Worm (Caenorhabditis elegans) whole organism, young adult: ENCODE data around the gene C45G9.11.

Experiments
- B0019.2 ChIP-seq: fragments of 200-800 bp; sonication (Bioruptor generic); conservative IDR thresholded peaks from 2 replicates; pipeline ENCODE4 v1.3.6; 2022; ENCODE audit warnings: missing genetic modification reagents, missing genetic modification characterization, missing compliant biosample characterization
- F10E7.11 ChIP-seq: sonication (generic microtip); optimal IDR thresholded peaks from 2 replicates; lab custom pipeline; 2017; ENCODE audit warnings: mild to moderate bottlenecking, missing genetic modification characterization, moderate library complexity, missing compliant biosample characterization
- F22D6.2 ChIP-seq: sonication (generic microtip); optimal IDR thresholded peaks from 2 replicates; lab custom pipeline; 2016; ENCODE audit warnings: mild to moderate bottlenecking, missing genetic modification characterization, missing compliant biosample characterization
- F37B4.10 ChIP-seq: fragments of 200-800 bp; sonication (Bioruptor generic); IDR thresholded peaks from 2 replicates; pipeline ENCODE4 v1.3.6; 2022; ENCODE audit warnings: missing genetic modification characterization, missing compliant biosample characterization
- F57C9.4 ChIP-seq: sonication (generic microtip); optimal IDR thresholded peaks from 2 replicates; lab custom pipeline; 2017; ENCODE audit warnings: mild to moderate bottlenecking, missing genetic modification characterization, missing compliant biosample characterization
- T07F8.4 ChIP-seq: sonication (generic microtip); optimal IDR thresholded peaks from 2 replicates; lab custom pipeline; 2016; ENCODE audit warnings: mild to moderate bottlenecking, missing genetic modification characterization, moderate library complexity, missing compliant biosample characterization
- Y53F4B.3 ChIP-seq: fragments of 200-800 bp; sonication (Bioruptor generic); IDR thresholded peaks from 2 replicates; pipeline ENCODE4 v1.3.6; 2022; ENCODE audit warnings: missing genetic modification reagents, missing genetic modification characterization, missing compliant biosample characterization
- Y56A3A.18 ChIP-seq: fragments of 200-800 bp; sonication (Bioruptor generic); IDR thresholded peaks from 2 replicates; pipeline ENCODE4 v1.3.6; 2022; ENCODE audit warnings: missing genetic modification reagents, missing genetic modification characterization, missing compliant biosample characterization
- ama-1 ChIP-seq, 3 experiments: fragments of 150-350 bp in 1 of 3; sonication (generic microtip) in 2 of 3; optimal IDR thresholded peaks; 2 replicates each; lab custom pipeline; 2014 to 2018; ENCODE audit warnings: missing biosample characterization in 2 of 3, missing genetic modification characterization in 2 of 3, missing genetic modification reagents in 2 of 3
- aptf-2 ChIP-seq: fragments of 200-800 bp; sonication (Bioruptor generic); conservative IDR thresholded peaks from 2 replicates; pipeline ENCODE4 v1.3.6; 2022; ENCODE audit warnings: missing genetic modification reagents, missing genetic modification characterization, missing compliant biosample characterization
- attf-3 ChIP-seq: fragments of 200-800 bp; sonication (Bioruptor generic); conservative IDR thresholded peaks from 2 replicates; pipeline ENCODE4 v1.3.6; 2022; ENCODE audit warnings: missing genetic modification reagents, missing genetic modification characterization, missing compliant biosample characterization
- bed-1 ChIP-seq: fragments of 200-800 bp; sonication (Bioruptor generic); IDR thresholded peaks from 2 replicates; pipeline ENCODE4 v1.3.6; 2022; ENCODE audit warnings: missing genetic modification reagents, missing genetic modification characterization, missing compliant biosample characterization
- ceh-100 ChIP-seq: fragments of 200-800 bp; sonication (Bioruptor generic); IDR thresholded peaks from 2 replicates; pipeline ENCODE4 v1.3.6; 2022; ENCODE audit warnings: missing genetic modification reagents, missing genetic modification characterization, missing compliant biosample characterization
- ceh-79 ChIP-seq: sonication (generic microtip); optimal IDR thresholded peaks from 2 replicates; lab custom pipeline; 2017; ENCODE audit warnings: mild to moderate bottlenecking, missing genetic modification characterization, missing compliant biosample characterization
- chd-7 ChIP-seq: sonication (generic microtip); optimal IDR thresholded peaks from 2 replicates; lab custom pipeline; 2016; ENCODE audit warnings: mild to moderate bottlenecking, missing genetic modification characterization, moderate library complexity, missing compliant biosample characterization
- egl-44 ChIP-seq: fragments of 200-800 bp; sonication (Bioruptor generic); IDR thresholded peaks from 2 replicates; pipeline ENCODE4 v1.3.6; 2022; ENCODE audit warnings: missing genetic modification reagents, missing genetic modification characterization, missing compliant biosample characterization
- egrh-3 ChIP-seq: fragments of 200-800 bp; sonication (Bioruptor generic); IDR thresholded peaks from 2 replicates; pipeline ENCODE4 v1.3.6; 2022; ENCODE audit warnings: missing genetic modification reagents, missing genetic modification characterization, missing compliant biosample characterization
- ets-4 ChIP-seq: fragments of 200-800 bp; sonication (Bioruptor generic); optimal IDR thresholded peaks from 2 replicates; lab custom pipeline; 2018; ENCODE audit warnings: mild to moderate bottlenecking, missing genetic modification characterization, missing compliant biosample characterization
- fkh-3 ChIP-seq: sonication (generic microtip); optimal IDR thresholded peaks from 2 replicates; lab custom pipeline; 2016; ENCODE audit warnings: mild to moderate bottlenecking, missing genetic modification characterization, missing compliant biosample characterization
- him-1 ChIP-seq: sonication (generic microtip); optimal IDR thresholded peaks from 2 replicates; lab custom pipeline; 2016; ENCODE audit warnings: missing genotype, missing genetic modification reagents, missing genetic modification characterization, missing compliant biosample characterization
- hlh-26 ChIP-seq: fragments of 200-800 bp; sonication (Bioruptor generic); conservative IDR thresholded peaks from 2 replicates; pipeline ENCODE4 v1.3.6; 2022; ENCODE audit warnings: missing genetic modification reagents, missing genetic modification characterization, missing compliant biosample characterization
- lag-1 ChIP-seq: fragments of 200-800 bp; sonication (Bioruptor generic); IDR thresholded peaks from 2 replicates; pipeline ENCODE4 v1.3.6; 2022; ENCODE audit warnings: missing genetic modification reagents, missing genetic modification characterization, missing compliant biosample characterization
- let-526 ChIP-seq: fragments of 200-800 bp; sonication (Bioruptor generic); IDR thresholded peaks from 2 replicates; pipeline ENCODE4 v1.3.6; 2022; ENCODE audit warnings: missing genetic modification reagents, missing genetic modification characterization, missing compliant biosample characterization
- lin-35 ChIP-seq, 3 experiments: fragments of 150-350 bp in 2 of 3; sonication (generic microtip) in 1 of 3; optimal IDR thresholded peaks; 2 replicates each; lab custom pipeline; 2014 to 2018; ENCODE audit warnings: missing biosample characterization in 3 of 3, missing genetic modification characterization in 3 of 3, missing genetic modification reagents in 3 of 3
- lsl-1 ChIP-seq: fragments of 200-800 bp; sonication (Bioruptor generic); optimal IDR thresholded peaks from 2 replicates; lab custom pipeline; 2018; ENCODE audit warnings: mild to moderate bottlenecking, missing genetic modification characterization, moderate library complexity, missing compliant biosample characterization
- madf-10 ChIP-seq: sonication (generic microtip); optimal IDR thresholded peaks from 2 replicates; lab custom pipeline; 2016; ENCODE audit warnings: mild to moderate bottlenecking, missing genetic modification characterization, missing compliant biosample characterization
- madf-6 ChIP-seq: fragments of 200-800 bp; sonication (Bioruptor generic); IDR thresholded peaks from 2 replicates; pipeline ENCODE4 v1.3.6; 2022; ENCODE audit warnings: missing genetic modification reagents, missing genetic modification characterization, missing compliant biosample characterization
- madf-8 ChIP-seq: fragments of 200-800 bp; sonication (Bioruptor generic); conservative IDR thresholded peaks from 2 replicates; pipeline ENCODE4 v1.3.6; 2022; ENCODE audit warnings: missing genetic modification reagents, missing genetic modification characterization, missing compliant biosample characterization
- nfya-1 ChIP-seq: sonication (generic microtip); optimal IDR thresholded peaks from 2 replicates; lab custom pipeline; 2017; ENCODE audit warnings: antibody characterized with exemption, missing compliant biosample characterization, missing genetic modification characterization, borderline replicate concordance; ENCODE audit not compliant: insufficient read depth
- nfya-2 ChIP-seq: fragments of 200-800 bp; sonication (Bioruptor generic); IDR thresholded peaks from 2 replicates; pipeline ENCODE4 v1.3.6; 2022; ENCODE audit warnings: missing genetic modification reagents, missing genetic modification characterization, missing compliant biosample characterization
- nfyb-1 ChIP-seq: fragments of 200-800 bp; sonication (Bioruptor generic); IDR thresholded peaks from 2 replicates; pipeline ENCODE4 v1.3.6; 2022; ENCODE audit warnings: missing genetic modification reagents, missing genetic modification characterization, missing compliant biosample characterization
- nhr-120 ChIP-seq: fragments of 200-800 bp; sonication (Bioruptor generic); IDR thresholded peaks from 2 replicates; pipeline ENCODE4 v1.3.6; 2022; ENCODE audit warnings: missing genetic modification characterization, missing compliant biosample characterization
- nhr-90 ChIP-seq: sonication (generic microtip); optimal IDR thresholded peaks from 2 replicates; lab custom pipeline; 2016; ENCODE audit warnings: missing genotype, mild to moderate bottlenecking, missing genetic modification characterization, missing compliant biosample characterization
- pbrm-1 ChIP-seq: fragments of 200-800 bp; sonication (Bioruptor generic); IDR thresholded peaks from 2 replicates; pipeline ENCODE4 v1.3.6; 2022; ENCODE audit warnings: missing genetic modification reagents, missing genetic modification characterization, missing compliant biosample characterization
- pha-4 ChIP-seq: fragments of 150-350 bp; sonication (generic microtip); optimal IDR thresholded peaks from 2 replicates; lab custom pipeline; 2014; ENCODE audit warnings: missing biosample characterization, missing genetic modification reagents, missing genetic modification characterization
- snpc-1.1 ChIP-seq: sonication (generic microtip); optimal IDR thresholded peaks from 2 replicates; lab custom pipeline; 2017; ENCODE audit warnings: missing genetic modification characterization, mild to moderate bottlenecking, missing compliant biosample characterization, antibody characterized with exemption, moderate library complexity, missing genotype, missing genetic modification reagents; ENCODE audit not compliant: insufficient read depth
- snpc-1.3 ChIP-seq: sonication (generic microtip); optimal IDR thresholded peaks from 2 replicates; lab custom pipeline; 2017; ENCODE audit warnings: missing genetic modification characterization, mild to moderate bottlenecking, missing compliant biosample characterization, antibody characterized with exemption, moderate library complexity, missing genotype, missing genetic modification reagents; ENCODE audit not compliant: insufficient read depth
- snpc-4 ChIP-seq, 5 experiments: fragments of 150-350 bp in 1 of 5; sonication (generic microtip) in 4 of 5; optimal IDR thresholded peaks; 2 replicates each; lab custom pipeline; 2014 to 2018; ENCODE audit warnings: missing genetic modification characterization in 5 of 5, missing biosample characterization in 3 of 5, antibody characterized with exemption in 2 of 5, mild to moderate bottlenecking in 2 of 5, missing compliant biosample characterization in 2 of 5, missing genotype in 2 of 5, moderate library complexity in 2 of 5, missing genetic modification reagents in 1 of 5
- somi-1 ChIP-seq: fragments of 200-800 bp; sonication (Bioruptor generic); optimal IDR thresholded peaks from 2 replicates; lab custom pipeline; 2018; ENCODE audit warnings: mild to moderate bottlenecking, missing genetic modification characterization, missing compliant biosample characterization
- tlf-1 ChIP-seq: fragments of 200-800 bp; sonication (Bioruptor generic); optimal IDR thresholded peaks from 2 replicates; lab custom pipeline; 2018; ENCODE audit warnings: mild to moderate bottlenecking, missing genetic modification characterization, missing compliant biosample characterization
- xnd-1 ChIP-seq: sonication (generic microtip); optimal IDR thresholded peaks from 2 replicates; lab custom pipeline; 2016; ENCODE audit warnings: missing genotype, missing genetic modification reagents, missing genetic modification characterization, missing compliant biosample characterization
- zim-3 ChIP-seq: sonication (generic microtip); optimal IDR thresholded peaks from 2 replicates; lab custom pipeline; 2017; ENCODE audit warnings: mild to moderate bottlenecking, missing genetic modification characterization, moderate library complexity, missing compliant biosample characterization
- ztf-22 ChIP-seq: fragments of 200-800 bp; sonication (Bioruptor generic); optimal IDR thresholded peaks from 2 replicates; lab custom pipeline; 2018; ENCODE audit warnings: mild to moderate bottlenecking, missing genetic modification characterization, moderate library complexity, missing compliant biosample characterization
- ztf-26 ChIP-seq: sonication (generic microtip); optimal IDR thresholded peaks from 2 replicates; lab custom pipeline; 2017; ENCODE audit warnings: missing genetic modification characterization, missing compliant biosample characterization

C45G9.11 gene

DNA sequence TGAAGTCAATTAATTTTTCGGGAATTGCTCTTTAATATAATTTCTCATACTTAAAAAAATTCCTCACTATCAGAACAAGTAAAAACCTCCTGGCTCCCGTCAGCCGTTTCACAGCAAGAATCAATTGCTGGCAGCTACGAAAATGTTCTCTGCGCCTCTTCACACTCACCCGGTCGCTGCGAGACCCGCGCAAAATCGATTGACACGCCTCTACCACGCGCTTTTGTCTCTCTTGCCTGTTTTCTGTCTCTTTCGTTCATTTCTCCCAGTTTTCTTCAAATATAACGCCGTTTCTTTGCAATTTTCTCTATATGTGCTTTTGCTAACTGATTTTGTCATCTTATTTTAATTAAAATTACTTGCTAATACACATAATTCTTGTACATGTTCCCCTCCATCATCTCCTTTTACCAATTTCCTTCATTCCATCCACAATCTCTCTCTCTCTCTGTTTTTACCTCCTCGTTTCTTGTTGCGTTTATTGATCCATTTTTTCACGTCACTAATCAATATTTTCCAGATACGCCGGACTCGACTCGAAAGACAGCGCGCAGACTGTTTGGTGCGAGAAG is 44.0 kb downstream of the C45G9.11 start, which contains the start of gene pcf-11 (continued):
- TF ChIP-seq nfya-2 (GFP tag; lab: Robert Waterston, UW) (no peak), chd-7 (tag; lab: Kevin White, UChicago) (no peak), ets-4 (no peak), fkh-3 (tag; lab: Kevin White, UChicago) (no peak), xnd-1 (tag; lab: Kevin White, UChicago) (no peak), ceh-100 (GFP tag; lab: Robert Waterston, UW) (no peak), pha-4 (tag; lab: Kevin White, UChicago) (no peak), Y53F4B.3 (GFP tag; lab: Robert Waterston, UW) (no peak), F37B4.10 (GFP tag; lab: Robert Waterston, UW) (no peak), F10E7.11 (tag; lab: Kevin White, UChicago) (no peak), lag-1 (GFP tag; lab: Robert Waterston, UW) (no peak)
- TF ChIP-seq, all 124 proteins: peak for 22

- TF ChIP-seq tlf-1 (GFP tag; lab: Kevin White, UChicago) (no peak), B0019.2 (GFP tag; lab: Robert Waterston, UW) (no peak), egl-44 (GFP tag; lab: Robert Waterston, UW) (no peak), let-526 (GFP tag; lab: Robert Waterston, UW) (no peak), snpc-1.1 (tag; lab: Kevin White, UChicago) (no peak), madf-10 (tag; lab: Kevin White, UChicago) (no peak), F22D6.2 (tag; lab: Kevin White, UChicago) (no peak), ama-1 (optimal IDR thresholded peaks at IDR 0.05; lab: Kevin White, UChicago) (peak; percentile 43), ama-1 (GFP tag; optimal IDR thresholded peaks at IDR 0.05; lab: Kevin White, UChicago) (no peak), egrh-3 (GFP tag; lab: Robert Waterston, UW) (no peak), nhr-120 (GFP tag; lab: Robert Waterston, UW) (no peak), madf-6 (GFP tag; lab: Robert Waterston, UW) (no peak), him-1 (tag; lab: Kevin White, UChicago) (no peak), nfya-2 (GFP tag; lab: Robert Waterston, UW) (no peak), somi-1 (GFP tag; lab: Kevin White, UChicago) (no peak), hlh-26 (GFP tag; lab: Robert Waterston, UW) (no peak), nfya-1 (tag; lab: Kevin White, UChicago) (no peak), attf-3 (no peak), nfyb-1 (GFP tag; lab: Robert Waterston, UW) (0 out of 2 replicates have a peak, but pooled peaks have one; percentile 12), ceh-79 (no peak), zim-3 (no peak), fkh-3 (tag; lab: Kevin White, UChicago) (no peak), aptf-2 (no peak), snpc-4 (GFP tag; optimal IDR thresholded peaks at IDR 0.05; lab: Kevin White, UChicago) (no peak), snpc-4 (tag; optimal IDR thresholded peaks at IDR 0.05; lab: Kevin White, UChicago) (no peak), lin-35 (GFP tag; optimal IDR thresholded peaks at IDR 0.05; lab: Kevin White, UChicago) (peak in 1 of 3 experiments; percentile 4)
Observed at ce11 chrIII:5023642-5024041, 44.9 kb downstream of the C45G9.11 start.

DNA sequence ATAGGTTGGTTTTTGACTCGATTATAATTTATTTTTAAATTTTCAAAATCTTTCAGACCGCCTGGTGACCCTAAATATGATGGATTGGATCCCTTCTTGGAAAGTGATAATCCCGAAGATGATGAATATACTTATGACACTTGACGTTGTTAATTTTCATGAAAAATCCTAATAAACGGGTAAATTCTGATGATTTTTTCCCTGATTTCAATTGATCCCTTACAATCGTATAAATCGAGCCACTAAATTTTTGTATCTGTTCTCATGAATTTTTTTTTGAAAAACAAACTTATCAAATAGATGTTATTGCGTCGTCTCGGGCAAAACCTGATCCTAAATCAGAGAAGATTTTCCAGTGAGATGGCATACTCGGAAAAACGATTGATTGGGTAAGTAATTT is 45.6 kb downstream of the C45G9.11 start, which contains the start of gene R144.13:
Gene R144.13, plus strand, starts transcription at position 301 of the 400 bp plus-strand sequence.
- TF ChIP-seq madf-8 (GFP tag; lab: Robert Waterston, UW) (no peak), hlh-26 (GFP tag; lab: Robert Waterston, UW) (no peak), nhr-90 (tag; lab: Kevin White, UChicago) (no peak), snpc-1.1 (tag; lab: Kevin White, UChicago) (no peak), F10E7.11 (tag; lab: Kevin White, UChicago) (no peak), somi-1 (GFP tag; lab: Kevin White, UChicago) (no peak), bed-1 (GFP tag; lab: Robert Waterston, UW) (no peak), F57C9.4 (tag; lab: Kevin White, UChicago) (no peak), ztf-22 (GFP tag; lab: Kevin White, UChicago) (no peak), pbrm-1 (GFP tag; lab: Robert Waterston, UW) (no peak), ztf-26 (tag; lab: Kevin White, UChicago) (no peak), lsl-1 (GFP tag; lab: Kevin White, UChicago) (no peak), snpc-1.3 (tag; lab: Kevin White, UChicago) (no peak), B0019.2 (GFP tag; lab: Robert Waterston, UW) (no peak), T07F8.4 (tag; lab: Kevin White, UChicago) (no peak), Y56A3A.18 (GFP tag; lab: Robert Waterston, UW) (no peak)
